Fruit fly (Drosophila melanogaster) whole organism, embryonic: ENCODE measurements around the gene CG42833.

ENCODE experiments used
- C15 ChIP-seq: fragments of 200-800 bp; sonication (Bioruptor generic); IDR thresholded peaks from 3 replicates; pipeline ENCODE4 v1.3.6; 2022; ENCODE audit warnings: missing biosample characterization, missing genetic modification characterization
- CG11093 ChIP-seq: fragments of 200-800 bp; sonication (Bioruptor generic); IDR thresholded peaks from 3 replicates; pipeline ENCODE4 v1.3.6; 2022; ENCODE audit warnings: missing biosample characterization, missing genetic modification characterization
- jigr1 ChIP-seq: fragments of 200-800 bp; sonication (Bioruptor generic); IDR thresholded peaks from 3 replicates; pipeline ENCODE4 v1.3.6; 2022; ENCODE audit warnings: missing biosample characterization, missing genetic modification characterization
- lab ChIP-seq: fragments of 200-800 bp; sonication (Bioruptor generic); optimal IDR thresholded peaks from 3 replicates; lab custom pipeline; 2017; ENCODE audit warnings: missing biosample characterization, missing genetic modification characterization, mild to moderate bottlenecking, moderate library complexity, missing genetic modification reagents
- lola ChIP-seq, 3 experiments: fragments of >200 bp in 2 of 3; fragments of 200-800 bp in 1 of 3; sonication (Bioruptor generic) in 1 of 3; optimal IDR thresholded peaks; 2 replicates each; lab custom pipeline; 2017 to 2019; ENCODE audit warnings: missing biosample characterization in 3 of 3, missing genetic modification characterization in 3 of 3, mild to moderate bottlenecking in 1 of 3, moderate library complexity in 1 of 3
- zf30C ChIP-seq: fragments of 200-800 bp; sonication (Bioruptor generic); optimal IDR thresholded peaks from 3 replicates; lab custom pipeline; 2018; ENCODE audit warnings: missing biosample characterization, mild to moderate bottlenecking, missing genetic modification characterization

dm6 chr3L:20199569-20200247, at the start of gene CG42833:
- TF ChIP-seq lola (GFP tag; optimal IDR thresholded peaks at IDR 0.05; lab: Kevin White, UChicago) (no peak), C15 (GFP tag; lab: Robert Waterston, UW) (no peak), zf30C (no peak), CG11093 (GFP tag; lab: Robert Waterston, UW) (no peak), jigr1 (GFP tag; lab: Robert Waterston, UW) (no peak), lab (GFP tag; lab: Kevin White, UChicago) (no peak)
